Worm (Caenorhabditis elegans) whole organism, late embryonic: ENCODE measurements around the gene Y62H9A.15.

Experiments
- C38D4.7 ChIP-seq: fragments of 200-800 bp; sonication (Bioruptor generic); optimal IDR thresholded peaks from 2 replicates; lab custom pipeline; 2018; ENCODE audit warnings: mild to moderate bottlenecking, missing genetic modification characterization, moderate library complexity, missing compliant biosample characterization
- K02D7.2 ChIP-seq: sonication (generic microtip); optimal IDR thresholded peaks from 2 replicates; lab custom pipeline; 2017; ENCODE audit warnings: mild to moderate bottlenecking, missing genetic modification characterization, missing compliant biosample characterization
- K09A11.1 ChIP-seq: sonication (generic microtip); optimal IDR thresholded peaks from 2 replicates; lab custom pipeline; 2017; ENCODE audit warnings: antibody characterized with exemption, mild to moderate bottlenecking, missing genetic modification characterization, missing compliant biosample characterization; ENCODE audit not compliant: insufficient read depth
- T23F11.4 ChIP-seq: fragments of 200-800 bp; sonication (Bioruptor generic); optimal IDR thresholded peaks from 2 replicates; lab custom pipeline; 2018; ENCODE audit warnings: mild to moderate bottlenecking, missing genetic modification characterization, missing compliant biosample characterization
- Y22D7AL.16 ChIP-seq: sonication (generic microtip); optimal IDR thresholded peaks from 2 replicates; lab custom pipeline; 2016; ENCODE audit warnings: missing genetic modification characterization, missing compliant biosample characterization
- ahr-1 ChIP-seq: sonication (generic microtip); optimal IDR thresholded peaks from 2 replicates; lab custom pipeline; 2016; ENCODE audit warnings: missing genetic modification characterization, missing compliant biosample characterization
- ama-1 ChIP-seq: fragments of 150-350 bp; optimal IDR thresholded peaks from 2 replicates; lab custom pipeline; 2014
- ceh-14 ChIP-seq: sonication (generic microtip); optimal IDR thresholded peaks from 2 replicates; lab custom pipeline; 2016; ENCODE audit warnings: missing genotype, missing genetic modification characterization, missing compliant biosample characterization
- ceh-18 ChIP-seq: sonication (generic microtip); optimal IDR thresholded peaks from 2 replicates; lab custom pipeline; 2016; ENCODE audit warnings: missing genetic modification characterization, missing compliant biosample characterization
- ceh-2 ChIP-seq: sonication (generic microtip); optimal IDR thresholded peaks from 2 replicates; lab custom pipeline; 2016; ENCODE audit warnings: missing genotype, missing genetic modification characterization, missing compliant biosample characterization
- ceh-22 ChIP-seq: sonication (generic microtip); optimal IDR thresholded peaks from 2 replicates; lab custom pipeline; 2017; ENCODE audit warnings: missing biosample characterization, missing genetic modification characterization
- ceh-24 ChIP-seq: sonication (generic microtip); optimal IDR thresholded peaks from 2 replicates; lab custom pipeline; 2016; ENCODE audit warnings: mild to moderate bottlenecking, missing genetic modification characterization, missing compliant biosample characterization
- ceh-34 ChIP-seq: sonication (generic microtip); optimal IDR thresholded peaks from 2 replicates; lab custom pipeline; 2016; ENCODE audit warnings: mild to moderate bottlenecking, missing genetic modification characterization, missing compliant biosample characterization
- ceh-45 ChIP-seq: fragments of 200-800 bp; sonication (Bioruptor generic); IDR thresholded peaks from 2 replicates; pipeline ENCODE4 v1.3.6; 2022; ENCODE audit warnings: missing genetic modification reagents, missing genetic modification characterization, missing compliant biosample characterization
- ceh-6 ChIP-seq: fragments of 200-800 bp; sonication (Bioruptor generic); optimal IDR thresholded peaks from 2 replicates; lab custom pipeline; 2018; ENCODE audit warnings: mild to moderate bottlenecking, missing genetic modification characterization, missing compliant biosample characterization
- ceh-9 ChIP-seq: sonication (generic microtip); optimal IDR thresholded peaks from 2 replicates; lab custom pipeline; 2016; ENCODE audit warnings: mild to moderate bottlenecking, missing genetic modification characterization, inconsistent platforms, missing compliant biosample characterization
- che-1 ChIP-seq: sonication (generic microtip); optimal IDR thresholded peaks from 2 replicates; lab custom pipeline; 2016; ENCODE audit warnings: mild to moderate bottlenecking, missing genetic modification characterization, missing compliant biosample characterization
- dmd-4 ChIP-seq: sonication (generic microtip); optimal IDR thresholded peaks from 2 replicates; lab custom pipeline; 2016; ENCODE audit warnings: borderline replicate concordance, missing genetic modification characterization, missing compliant biosample characterization
- dve-1 ChIP-seq: sonication (generic microtip); optimal IDR thresholded peaks from 2 replicates; lab custom pipeline; 2017; ENCODE audit warnings: antibody characterized with exemption, mild to moderate bottlenecking, missing genetic modification characterization, missing compliant biosample characterization
- elt-4 ChIP-seq: sonication (generic microtip); optimal IDR thresholded peaks from 2 replicates; lab custom pipeline; 2016; ENCODE audit warnings: missing genetic modification characterization, missing compliant biosample characterization
- ets-4 ChIP-seq: sonication (generic microtip); optimal IDR thresholded peaks from 2 replicates; lab custom pipeline; 2016; ENCODE audit warnings: missing genetic modification characterization, missing compliant biosample characterization
- eyg-1 ChIP-seq: sonication (generic microtip); optimal IDR thresholded peaks from 2 replicates; lab custom pipeline; 2016; ENCODE audit warnings: missing genotype, missing genetic modification characterization, missing compliant biosample characterization
- fkh-10 ChIP-seq: fragments of 150-350 bp; optimal IDR thresholded peaks from 2 replicates; lab custom pipeline; 2014; ENCODE audit warnings: missing biosample characterization, missing genetic modification reagents, missing genetic modification characterization
- fkh-6 ChIP-seq: sonication (generic microtip); optimal IDR thresholded peaks from 2 replicates; lab custom pipeline; 2016; ENCODE audit warnings: missing genetic modification characterization, missing compliant biosample characterization
- gmeb-2 ChIP-seq: sonication (generic microtip); optimal IDR thresholded peaks from 2 replicates; lab custom pipeline; 2016; ENCODE audit warnings: missing genetic modification characterization, inconsistent platforms, missing compliant biosample characterization
- hlh-13 ChIP-seq: fragments of 200-800 bp; sonication (Bioruptor generic); optimal IDR thresholded peaks from 2 replicates; lab custom pipeline; 2018; ENCODE audit warnings: mild to moderate bottlenecking, missing genetic modification characterization, missing compliant biosample characterization
- hlh-15 ChIP-seq: sonication (generic microtip); optimal IDR thresholded peaks from 2 replicates; lab custom pipeline; 2016; ENCODE audit warnings: missing genetic modification characterization, missing compliant biosample characterization
- hlh-30 ChIP-seq: sonication (generic microtip); optimal IDR thresholded peaks from 2 replicates; lab custom pipeline; 2017; ENCODE audit warnings: antibody characterized with exemption, missing genetic modification characterization, missing compliant biosample characterization; ENCODE audit not compliant: insufficient read depth
- hlh-6 ChIP-seq: sonication (generic microtip); optimal IDR thresholded peaks from 2 replicates; lab custom pipeline; 2016; ENCODE audit warnings: missing genotype, missing genetic modification characterization, missing compliant biosample characterization
- madf-2 ChIP-seq: sonication (generic microtip); optimal IDR thresholded peaks from 2 replicates; lab custom pipeline; 2017; ENCODE audit warnings: missing genetic modification characterization, missing compliant biosample characterization
- nfya-1 ChIP-seq: sonication (generic microtip); optimal IDR thresholded peaks from 2 replicates; lab custom pipeline; 2017; ENCODE audit warnings: missing genetic modification characterization, mild to moderate bottlenecking, missing compliant biosample characterization, antibody characterized with exemption, moderate library complexity
- nhr-11 ChIP-seq: fragments of 150-350 bp; optimal IDR thresholded peaks from 2 replicates; lab custom pipeline; 2014; ENCODE audit warnings: missing biosample characterization, missing genetic modification characterization
- nhr-232 ChIP-seq: sonication (generic microtip); optimal IDR thresholded peaks from 2 replicates; lab custom pipeline; 2016; ENCODE audit warnings: missing genetic modification characterization, missing compliant biosample characterization
- npax-4 ChIP-seq: sonication (generic microtip); optimal IDR thresholded peaks from 2 replicates; lab custom pipeline; 2016; ENCODE audit warnings: missing genetic modification characterization, missing compliant biosample characterization
- odd-2 ChIP-seq: sonication (generic microtip); optimal IDR thresholded peaks from 2 replicates; lab custom pipeline; 2017; ENCODE audit warnings: antibody characterized with exemption, mild to moderate bottlenecking, missing genetic modification characterization, missing compliant biosample characterization
- pat-9 ChIP-seq: fragments of 200-800 bp; sonication (Bioruptor generic); optimal IDR thresholded peaks from 2 replicates; lab custom pipeline; 2018; ENCODE audit warnings: mild to moderate bottlenecking, missing genetic modification characterization, moderate library complexity, missing compliant biosample characterization
- pax-1 ChIP-seq: fragments of 150-350 bp; optimal IDR thresholded peaks from 2 replicates; lab custom pipeline; 2014; ENCODE audit warnings: missing biosample characterization, missing genetic modification characterization
- pha-2 ChIP-seq: sonication (generic microtip); optimal IDR thresholded peaks from 2 replicates; lab custom pipeline; 2017; ENCODE audit warnings: mild to moderate bottlenecking, missing genetic modification characterization, missing compliant biosample characterization
- pha-4 ChIP-seq: fragments of 150-350 bp; optimal IDR thresholded peaks from 2 replicates; lab custom pipeline; 2018; ENCODE audit warnings: missing biosample characterization, missing genetic modification reagents, missing genetic modification characterization
- pqm-1 ChIP-seq: sonication (generic microtip); optimal IDR thresholded peaks from 2 replicates; lab custom pipeline; 2016; ENCODE audit warnings: missing genetic modification characterization, missing compliant biosample characterization
- pros-1 ChIP-seq: fragments of 150-350 bp; optimal IDR thresholded peaks from 2 replicates; lab custom pipeline; 2014; ENCODE audit warnings: missing biosample characterization, missing genetic modification reagents, missing genetic modification characterization
- ref-2 ChIP-seq: sonication (generic microtip); optimal IDR thresholded peaks from 2 replicates; lab custom pipeline; 2016; ENCODE audit warnings: missing genetic modification characterization, missing compliant biosample characterization
- rnt-1 ChIP-seq: sonication (generic microtip); optimal IDR thresholded peaks from 2 replicates; lab custom pipeline; 2016; ENCODE audit warnings: missing genetic modification characterization, missing compliant biosample characterization
- sdc-2 ChIP-seq: sonication (generic microtip); optimal IDR thresholded peaks from 2 replicates; lab custom pipeline; 2016; ENCODE audit warnings: missing genotype, missing genetic modification characterization, missing compliant biosample characterization
- sox-2 ChIP-seq: fragments of 200-800 bp; sonication (Bioruptor generic); IDR thresholded peaks from 2 replicates; pipeline ENCODE4 v1.3.6; 2022; ENCODE audit warnings: missing genetic modification reagents, missing genetic modification characterization, missing compliant biosample characterization
- sox-4 ChIP-seq: sonication (generic microtip); optimal IDR thresholded peaks from 2 replicates; lab custom pipeline; 2017; ENCODE audit warnings: mild to moderate bottlenecking, missing genetic modification characterization, inconsistent platforms, missing compliant biosample characterization
- syd-9 ChIP-seq: sonication (generic microtip); optimal IDR thresholded peaks from 2 replicates; lab custom pipeline; 2016; ENCODE audit warnings: mild to moderate bottlenecking, missing genetic modification characterization, moderate library complexity, missing compliant biosample characterization
- tbx-7 ChIP-seq: sonication (generic microtip); optimal IDR thresholded peaks from 2 replicates; lab custom pipeline; 2016; ENCODE audit warnings: missing genotype, missing genetic modification characterization, missing compliant biosample characterization
- unc-3 ChIP-seq, 2 experiments: fragments of 200-800 bp in 1 of 2; sonication (Bioruptor generic) in 1 of 2; sonication (generic microtip) in 1 of 2; conservative IDR thresholded peaks in 1 of 2; optimal IDR thresholded peaks in 1 of 2; 2 replicates each; pipeline versions ENCODE4 v1.3.6 to Lab custom; 2016 to 2022; ENCODE audit warnings: missing compliant biosample characterization in 2 of 2, missing genetic modification characterization in 2 of 2, missing genetic modification reagents in 1 of 2
- unc-42 ChIP-seq: sonication (generic microtip); optimal IDR thresholded peaks from 2 replicates; lab custom pipeline; 2016; ENCODE audit warnings: missing genotype, missing genetic modification characterization, missing compliant biosample characterization
- unc-55 ChIP-seq: sonication (generic microtip); optimal IDR thresholded peaks from 2 replicates; lab custom pipeline; 2017; ENCODE audit warnings: missing biosample characterization, missing genetic modification reagents, missing genetic modification characterization
- ztf-16 ChIP-seq: sonication (generic microtip); optimal IDR thresholded peaks from 2 replicates; lab custom pipeline; 2017; ENCODE audit warnings: missing genetic modification characterization, missing compliant biosample characterization

Gene Y62H9A.15

DNA sequence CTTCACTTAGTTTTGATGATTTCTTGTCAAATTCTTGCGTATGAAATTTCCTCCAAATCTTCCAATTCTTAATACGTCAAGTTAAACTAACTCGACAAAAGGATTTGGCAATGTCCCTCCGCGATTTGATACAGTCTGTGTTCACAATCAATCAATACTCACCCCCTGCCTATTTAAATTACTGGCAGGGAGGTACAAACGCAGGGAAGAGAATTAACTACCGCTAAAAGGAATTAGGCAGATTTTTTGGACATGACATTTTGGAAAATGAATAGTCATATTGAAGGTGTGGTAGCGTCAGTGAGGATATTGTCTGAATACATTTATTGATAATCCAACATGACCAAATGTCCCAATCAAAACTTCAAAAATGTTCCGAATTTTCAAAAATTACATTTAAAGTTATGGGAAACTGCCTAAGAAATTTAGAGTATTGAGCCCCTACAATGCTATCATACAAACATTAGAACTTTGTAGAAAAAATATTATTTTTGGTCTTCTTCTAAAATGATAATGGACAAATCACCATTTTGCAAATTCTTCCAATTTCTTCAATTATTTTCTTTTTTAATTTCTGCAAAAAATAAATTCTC is 27.5 kb upstream of the Y62H9A.15 start:
- TF ChIP-seq ceh-24 = no peak
- peak; percentile 87 for TF ChIP-seq syd-9 (tag; lab: Kevin White, UChicago)
- peak; percentile 98 for TF ChIP-seq dve-1 (tag; lab: Kevin White, UChicago)
- TF ChIP-seq ceh-6 (GFP tag; lab: Kevin White, UChicago) = peak; percentile 66
- no peak for TF ChIP-seq npax-4
- 0 out of 2 replicates have a peak, but pooled peaks have one; percentile 21 for TF ChIP-seq unc-3 (GFP tag; conservative IDR thresholded peaks at IDR 0.05; lab: Robert Waterston, UW)
- peak; percentile 15 for TF ChIP-seq unc-3 (tag; optimal IDR thresholded peaks at IDR 0.05; lab: Kevin White, UChicago)
- TF ChIP-seq fkh-6 (tag; lab: Kevin White, UChicago) = peak; percentile 57
- no peak for TF ChIP-seq nfya-1 (tag; lab: Kevin White, UChicago)
- TF ChIP-seq nhr-232 (tag; lab: Kevin White, UChicago) = no peak
- TF ChIP-seq hlh-30 (tag; lab: Kevin White, UChicago) = peak; percentile 73
- TF ChIP-seq sdc-2 (tag; lab: Kevin White, UChicago) = peak; percentile 99
- TF ChIP-seq che-1 (tag; lab: Kevin White, UChicago) = peak; percentile 41
- TF ChIP-seq elt-4 (tag; lab: Kevin White, UChicago) = no peak
- TF ChIP-seq sox-4 = peak; percentile 61
- TF ChIP-seq hlh-6 = peak; percentile 56
- peak; percentile 92 for TF ChIP-seq nhr-11
- peak; percentile 94 for TF ChIP-seq rnt-1
- peak; percentile 68 for TF ChIP-seq ztf-16 (tag; lab: Kevin White, UChicago)
- TF ChIP-seq pax-1 = peak; percentile 92
- no peak for TF ChIP-seq Y22D7AL.16
- TF ChIP-seq ceh-34 (tag; lab: Kevin White, UChicago) = peak; percentile 86
- peak; percentile 66 for TF ChIP-seq gmeb-2
- TF ChIP-seq tbx-7 = peak; percentile 50
- peak; percentile 97 for TF ChIP-seq pros-1 (tag; lab: Kevin White, UChicago)
- peak; percentile 1 for TF ChIP-seq T23F11.4
- TF ChIP-seq fkh-10 (GFP tag; lab: Kevin White, UChicago) = peak; percentile 57
- TF ChIP-seq pha-2 (tag; lab: Kevin White, UChicago) = no peak
- peak; percentile 81 for TF ChIP-seq ref-2 (tag; lab: Kevin White, UChicago)
- TF ChIP-seq ceh-22 (tag; lab: Kevin White, UChicago) = peak; percentile 13
- peak; percentile 62 for TF ChIP-seq pat-9 (tag; lab: Kevin White, UChicago)
- TF ChIP-seq unc-55 (GFP tag; lab: Kevin White, UChicago) = no peak
- TF ChIP-seq madf-2 (tag; lab: Kevin White, UChicago) = peak; percentile 73
- no peak for TF ChIP-seq ceh-45 (GFP tag; lab: Robert Waterston, UW)
- peak; percentile 52 for TF ChIP-seq ceh-14
- peak; percentile 44 for TF ChIP-seq hlh-15 (tag; lab: Kevin White, UChicago)
- peak; percentile 46 for TF ChIP-seq sox-2 (GFP tag; lab: Robert Waterston, UW)
- no peak for TF ChIP-seq K02D7.2 (tag; lab: Kevin White, UChicago)
- TF ChIP-seq ceh-9 = no peak
- peak; percentile 90 for TF ChIP-seq unc-42
- TF ChIP-seq ets-4 (tag; lab: Kevin White, UChicago) = peak; percentile 18
- peak; percentile 74 for TF ChIP-seq ceh-2 (tag; lab: Kevin White, UChicago)
- TF ChIP-seq ama-1 (lab: Kevin White, UChicago) = no peak
- no peak for TF ChIP-seq hlh-13 (GFP tag; lab: Kevin White, UChicago)
- peak; percentile 85 for TF ChIP-seq pqm-1 (tag; lab: Kevin White, UChicago)
- no peak for TF ChIP-seq pha-4 (tag; lab: Kevin White, UChicago)
- no peak for TF ChIP-seq eyg-1 (tag; lab: Kevin White, UChicago)
- TF ChIP-seq dmd-4 (tag; lab: Kevin White, UChicago) = peak; percentile 31
- TF ChIP-seq odd-2 (tag; lab: Kevin White, UChicago) = no peak
- no peak for TF ChIP-seq ahr-1 (tag; lab: Kevin White, UChicago)
- peak; percentile 96 for TF ChIP-seq ceh-18 (tag; lab: Kevin White, UChicago)
- no peak for TF ChIP-seq C38D4.7 (GFP tag; lab: Kevin White, UChicago)
- peak; percentile 87 for TF ChIP-seq K09A11.1 (tag; lab: Kevin White, UChicago)
